Fruit fly (Drosophila melanogaster) whole organism, embryonic: Measurements from ENCODE around the gene CG33511.

Source experiments
- Asciz ChIP-seq: fragments of 200-800 bp; sonication (Bioruptor generic); optimal IDR thresholded peaks from 2 replicates; lab custom pipeline; 2017; ENCODE audit warnings: missing biosample characterization, mild to moderate bottlenecking, missing genetic modification characterization, missing genetic modification reagents
- Atf-2 ChIP-seq: fragments of 200-800 bp; sonication (Bioruptor generic); optimal IDR thresholded peaks from 2 replicates; lab custom pipeline; 2016; ENCODE audit warnings: missing biosample characterization, missing genetic modification characterization
- B-H1 ChIP-seq: fragments of 200-800 bp; sonication (Bioruptor generic); IDR thresholded peaks from 3 replicates; pipeline ENCODE4 v1.3.6; 2022; ENCODE audit warnings: missing biosample characterization, missing genetic modification characterization
- Bgb ChIP-seq: fragments of 200-800 bp; sonication (Bioruptor generic); IDR thresholded peaks from 2 replicates; pipeline ENCODE4 v1.3.6; 2022; ENCODE audit warnings: missing biosample characterization, missing genetic modification characterization; ENCODE audit not compliant: partially characterized antibody
- CG10979 ChIP-seq: fragments of 200-800 bp; sonication (Bioruptor generic); optimal IDR thresholded peaks from 2 replicates; lab custom pipeline; 2018; ENCODE audit warnings: missing biosample characterization, mild to moderate bottlenecking, missing genetic modification characterization, moderate library complexity
- CG11085 ChIP-seq: fragments of 200-800 bp; sonication (Bioruptor generic); IDR thresholded peaks from 2 replicates; pipeline ENCODE4 v1.3.6; 2022; ENCODE audit warnings: missing biosample characterization, missing genetic modification characterization
- CG12299 ChIP-seq: fragments of 200-800 bp; sonication (Bioruptor generic); optimal IDR thresholded peaks from 2 replicates; lab custom pipeline; 2018; ENCODE audit warnings: missing biosample characterization, mild to moderate bottlenecking, missing genetic modification characterization
- CG12769 ChIP-seq: fragments of 200-800 bp; sonication (Bioruptor generic); optimal IDR thresholded peaks from 2 replicates; lab custom pipeline; 2019; ENCODE audit warnings: missing biosample characterization, mild to moderate bottlenecking, missing genetic modification characterization, moderate library complexity
- CG14710 ChIP-seq: fragments of 200-800 bp; sonication (Bioruptor generic); optimal IDR thresholded peaks from 3 replicates; lab custom pipeline; 2019; ENCODE audit warnings: missing biosample characterization, mild to moderate bottlenecking, missing genetic modification characterization, moderate library complexity
- CG15601 ChIP-seq: fragments of 200-800 bp; sonication (Bioruptor generic); optimal IDR thresholded peaks from 3 replicates; lab custom pipeline; 2019; ENCODE audit warnings: missing biosample characterization, mild to moderate bottlenecking, missing genetic modification characterization, moderate library complexity
- CG1603 ChIP-seq: fragments of 200-800 bp; sonication (Bioruptor generic); optimal IDR thresholded peaks from 2 replicates; lab custom pipeline; 2019; ENCODE audit warnings: missing biosample characterization, mild to moderate bottlenecking, missing genetic modification characterization, moderate library complexity
- CG16779 ChIP-seq: fragments of 200-800 bp; sonication (Bioruptor generic); IDR thresholded peaks from 2 replicates; pipeline ENCODE4 v1.3.6; 2022; ENCODE audit warnings: missing biosample characterization, missing genetic modification characterization
- CG17186 ChIP-seq: fragments of 200-800 bp; sonication (Bioruptor generic); optimal IDR thresholded peaks from 3 replicates; lab custom pipeline; 2017; ENCODE audit warnings: missing biosample characterization, missing genetic modification reagents, missing genetic modification characterization
- CG17359 ChIP-seq: fragments of 200-800 bp; sonication (Bioruptor generic); optimal IDR thresholded peaks from 3 replicates; lab custom pipeline; 2018; ENCODE audit warnings: missing biosample characterization, mild to moderate bottlenecking, missing genetic modification characterization, moderate library complexity
- CG1792 ChIP-seq: fragments of 200-800 bp; sonication (Bioruptor generic); optimal IDR thresholded peaks from 2 replicates; lab custom pipeline; 2016; ENCODE audit warnings: missing biosample characterization, missing genetic modification characterization
- CG2875 ChIP-seq: fragments of 200-800 bp; sonication (Bioruptor generic); optimal IDR thresholded peaks from 2 replicates; lab custom pipeline; 2017; ENCODE audit warnings: missing biosample characterization, mild to moderate bottlenecking, missing genetic modification characterization, missing genetic modification reagents
- CG3726 ChIP-seq: fragments of 200-800 bp; sonication (Bioruptor generic); IDR thresholded peaks from 3 replicates; pipeline ENCODE4, ENCODE4 v1.3.6; 2022; ENCODE audit warnings: missing biosample characterization, missing genetic modification characterization
- CG3995 ChIP-seq: fragments of 200-800 bp; sonication (Bioruptor generic); optimal IDR thresholded peaks from 3 replicates; lab custom pipeline; 2016; ENCODE audit warnings: missing biosample characterization, missing genetic modification characterization
- CG43689 ChIP-seq: fragments of 200-800 bp; sonication (Bioruptor generic); IDR thresholded peaks from 2 replicates; pipeline ENCODE4 v1.3.6; 2022; ENCODE audit warnings: missing biosample characterization, missing genetic modification characterization
- CG7357 ChIP-seq: fragments of 200-800 bp; sonication (Bioruptor generic); IDR thresholded peaks from 3 replicates; pipeline ENCODE4 v1.3.6; 2022; ENCODE audit warnings: missing biosample characterization, missing genetic modification characterization
- CG7556 ChIP-seq: fragments of 200-800 bp; sonication (Bioruptor generic); optimal IDR thresholded peaks from 2 replicates; lab custom pipeline; 2017; ENCODE audit warnings: missing biosample characterization, mild to moderate bottlenecking, missing genetic modification characterization
- CG8388 ChIP-seq: fragments of 200-800 bp; sonication (Bioruptor generic); optimal IDR thresholded peaks from 2 replicates; lab custom pipeline; 2019; ENCODE audit warnings: missing biosample characterization, mild to moderate bottlenecking, missing genetic modification characterization, moderate library complexity
- CG9437 ChIP-seq: fragments of 200-800 bp; sonication (Bioruptor generic); optimal IDR thresholded peaks from 2 replicates; lab custom pipeline; 2018; ENCODE audit warnings: missing biosample characterization, mild to moderate bottlenecking, missing genetic modification characterization
- CG9876 ChIP-seq: fragments of 200-800 bp; sonication (Bioruptor generic); optimal IDR thresholded peaks from 2 replicates; lab custom pipeline; 2016; ENCODE audit warnings: missing biosample characterization, missing genetic modification characterization
- CoRest ChIP-seq: fragments of 200-800 bp; sonication (Bioruptor generic); optimal IDR thresholded peaks from 3 replicates; lab custom pipeline; 2018; ENCODE audit warnings: missing biosample characterization, mild to moderate bottlenecking, missing genetic modification characterization, moderate library complexity
- Fer3 ChIP-seq: fragments of 200-800 bp; sonication (Bioruptor generic); optimal IDR thresholded peaks from 2 replicates; lab custom pipeline; 2018; ENCODE audit warnings: missing biosample characterization, mild to moderate bottlenecking, missing genetic modification characterization, moderate library complexity
- H2.0 ChIP-seq: fragments of 200-800 bp; sonication (Bioruptor generic); IDR thresholded peaks from 2 replicates; pipeline ENCODE4 v1.3.6; 2022; ENCODE audit warnings: missing biosample characterization, missing genetic modification characterization
- Hr51 ChIP-seq, 2 experiments: fragments of 200-800 bp; sonication (Bioruptor generic); optimal IDR thresholded peaks; 2 replicates in 1 of 2; 3 replicates in 1 of 2; lab custom pipeline; 2016 to 2018; ENCODE audit warnings: missing biosample characterization in 2 of 2, missing genetic modification characterization in 2 of 2, mild to moderate bottlenecking in 1 of 2, moderate library complexity in 1 of 2
- Hr78 ChIP-seq, 2 experiments: fragments of 200-800 bp in 1 of 2; fragments of >200 bp in 1 of 2; sonication (Bioruptor generic) in 1 of 2; optimal IDR thresholded peaks; 2 replicates each; lab custom pipeline; 2017 to 2019; ENCODE audit warnings: missing biosample characterization in 2 of 2, missing genetic modification characterization in 2 of 2, mild to moderate bottlenecking in 1 of 2, moderate library complexity in 1 of 2
- MBD-R2 ChIP-seq: fragments of 200-800 bp; sonication (Bioruptor generic); IDR thresholded peaks from 2 replicates; pipeline ENCODE4 v1.3.6; 2022; ENCODE audit warnings: missing biosample characterization, missing genetic modification characterization
- NK7.1 ChIP-seq: fragments of 200-800 bp; sonication (Bioruptor generic); optimal IDR thresholded peaks from 3 replicates; lab custom pipeline; 2016; ENCODE audit warnings: missing biosample characterization, missing genetic modification characterization
- NfI ChIP-seq: fragments of 200-800 bp; sonication (Bioruptor generic); optimal IDR thresholded peaks from 3 replicates; lab custom pipeline; 2018; ENCODE audit warnings: missing biosample characterization, mild to moderate bottlenecking, missing genetic modification characterization, moderate library complexity
- Optix ChIP-seq: fragments of 200-800 bp; sonication (Bioruptor generic); IDR thresholded peaks from 3 replicates; pipeline ENCODE4 v1.3.6; 2022; ENCODE audit warnings: missing biosample characterization, missing genetic modification characterization
- Ptx1 ChIP-seq: fragments of 200-800 bp; sonication (Bioruptor generic); IDR thresholded peaks from 2 replicates; pipeline ENCODE4 v1.3.6; 2022; ENCODE audit warnings: missing biosample characterization, missing genetic modification characterization
- Scr ChIP-seq: fragments of 200-800 bp; sonication (Bioruptor generic); IDR thresholded peaks from 2 replicates; pipeline ENCODE4 v1.3.6; 2022; ENCODE audit warnings: missing biosample characterization, missing genetic modification characterization; ENCODE audit not compliant: partially characterized antibody
- Side ChIP-seq: fragments of 200-800 bp; sonication (Bioruptor generic); optimal IDR thresholded peaks from 2 replicates; lab custom pipeline; 2016; ENCODE audit warnings: missing biosample characterization, missing genetic modification characterization
- Taf1 ChIP-seq: fragments of 200-800 bp; sonication (Bioruptor generic); IDR thresholded peaks from 2 replicates; pipeline ENCODE4 v1.3.6; 2022; ENCODE audit warnings: missing biosample characterization, missing genetic modification characterization
- bab2 ChIP-seq: fragments of 200-800 bp; sonication (Bioruptor generic); optimal IDR thresholded peaks from 2 replicates; lab custom pipeline; 2016; ENCODE audit warnings: missing biosample characterization, missing genetic modification characterization
- fru ChIP-seq: fragments of >200 bp; optimal IDR thresholded peaks from 2 replicates; lab custom pipeline; 2017
- hth ChIP-seq: fragments of >200 bp; optimal IDR thresholded peaks from 2 replicates; lab custom pipeline; 2017; ENCODE audit warnings: inconsistent platforms
- lola ChIP-seq, 3 experiments: fragments of >200 bp in 2 of 3; fragments of 200-800 bp in 1 of 3; sonication (Bioruptor generic) in 1 of 3; optimal IDR thresholded peaks; 2 replicates each; lab custom pipeline; 2017 to 2019; ENCODE audit warnings: missing biosample characterization in 3 of 3, missing genetic modification characterization in 3 of 3, mild to moderate bottlenecking in 1 of 3, moderate library complexity in 1 of 3
- repo ChIP-seq: fragments of 200-800 bp; sonication (Bioruptor generic); optimal IDR thresholded peaks from 2 replicates; lab custom pipeline; 2016; ENCODE audit warnings: missing biosample characterization, missing genetic modification characterization
- shn ChIP-seq: fragments of 200-800 bp; sonication (Bioruptor generic); optimal IDR thresholded peaks from 3 replicates; lab custom pipeline; 2016; ENCODE audit warnings: missing biosample characterization, missing genetic modification characterization
- sna ChIP-seq: fragments of 200-800 bp; sonication (Bioruptor generic); IDR thresholded peaks from 2 replicates; pipeline ENCODE4 v1.3.6; 2022; ENCODE audit warnings: missing biosample characterization, missing genetic modification characterization; ENCODE audit not compliant: partially characterized antibody
- sob ChIP-seq: fragments of 200-800 bp; sonication (Bioruptor generic); IDR thresholded peaks from 2 replicates; pipeline ENCODE4 v1.3.6; 2022; ENCODE audit warnings: missing biosample characterization, missing genetic modification characterization
- trem ChIP-seq: fragments of 200-800 bp; optimal IDR thresholded peaks from 3 replicates; lab custom pipeline; 2019; ENCODE audit warnings: missing biosample characterization, mild to moderate bottlenecking, missing genetic modification characterization, moderate library complexity
- vnd ChIP-seq: fragments of 200-800 bp; sonication (Bioruptor generic); IDR thresholded peaks from 3 replicates; pipeline ENCODE4 v1.3.6; 2022; ENCODE audit warnings: missing biosample characterization, missing genetic modification characterization; ENCODE audit not compliant: partially characterized antibody
- zen2 ChIP-seq: fragments of 200-800 bp; sonication (Bioruptor generic); IDR thresholded peaks from 3 replicates; pipeline ENCODE4 v1.3.6; 2022; ENCODE audit warnings: missing biosample characterization, missing genetic modification characterization; ENCODE audit not compliant: partially characterized antibody

CG33511 gene

DNA sequence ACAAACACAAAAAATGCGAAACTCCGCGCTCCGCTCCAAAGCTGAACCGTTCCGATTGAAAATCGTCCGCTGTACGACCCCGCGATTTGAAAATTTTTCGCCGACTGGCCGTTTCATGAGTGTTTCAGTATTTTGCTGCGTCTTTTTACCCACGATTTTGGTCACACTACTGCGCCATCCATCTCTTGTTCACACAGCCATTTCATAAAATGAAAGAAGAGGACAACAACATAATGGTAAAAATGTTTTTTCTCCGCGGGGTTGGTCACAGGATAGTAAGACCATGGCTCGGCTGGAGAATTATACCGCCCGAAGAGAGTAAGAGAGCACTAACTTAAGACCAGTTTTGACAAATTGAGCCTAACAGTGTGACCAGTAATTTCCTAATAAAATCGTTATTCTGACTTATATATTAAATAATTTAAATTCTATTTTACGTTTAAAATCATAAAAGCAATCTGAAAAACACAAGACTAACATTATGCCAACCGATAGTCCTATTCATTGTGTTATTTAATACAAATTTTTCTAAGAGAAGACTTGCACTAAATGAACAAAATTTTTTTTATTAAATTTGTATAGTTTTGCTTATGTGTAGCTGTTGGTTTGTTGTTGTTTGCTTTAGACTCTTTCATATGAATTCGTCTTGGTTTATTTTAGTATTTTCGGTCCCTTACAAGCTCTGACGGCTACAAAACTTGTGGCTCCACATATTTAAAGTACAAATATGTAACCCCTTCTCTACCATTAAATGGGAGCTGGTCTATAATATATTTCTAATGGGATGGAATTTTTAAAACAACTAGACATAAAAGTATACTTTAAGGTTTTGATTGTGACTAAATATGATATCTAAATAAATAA, 30.2 kb downstream of the CG33511 start, which contains the start of gene CG42238 (continued):
- TF ChIP-seq vnd (no peak), Asciz (GFP tag; lab: Kevin White, UChicago) (no peak), CG12769 (peak; percentile 40), Bgb (GFP tag; lab: Robert Waterston, UW) (peak; percentile 54; the same call in 1 of the 2 replicates), Taf1 (GFP tag; lab: Robert Waterston, UW) (no peak), NfI (GFP tag; lab: Kevin White, UChicago) (no peak), CG3726 (no peak), trem (tag; lab: Kevin White, UChicago) (peak; percentile 10), lola (GFP tag; optimal IDR thresholded peaks at IDR 0.05; lab: Kevin White, UChicago) (no peak), CG7556 (GFP tag; lab: Kevin White, UChicago) (no peak), CG3995 (GFP tag; lab: Kevin White, UChicago) (peak; percentile 74), CG12299 (tag; lab: Kevin White, UChicago) (no peak), fru (lab: Kevin White, UChicago) (no peak), CG7357 (no peak), CG9437 (no peak), CG17359 (tag; lab: Kevin White, UChicago) (no peak), Side (GFP tag; lab: Kevin White, UChicago) (no peak), zen2 (GFP tag; lab: Robert Waterston, UW) (0 out of 3 replicates have a peak, but pooled peaks have one; percentile 16), sob (0 out of 2 replicates have a peak, but pooled peaks have one; percentile 41), CG17186 (peak; percentile 36), Optix (GFP tag; lab: Robert Waterston, UW) (no peak), bab2 (no peak), Ptx1 (GFP tag; lab: Robert Waterston, UW) (0 out of 2 replicates have a peak, but pooled peaks have one; percentile 12), CG9876 (GFP tag; lab: Kevin White, UChicago) (no peak), CG10979 (tag; lab: Kevin White, UChicago) (no peak), CG15601 (tag; lab: Kevin White, UChicago) (no peak), CG8388 (GFP tag; lab: Kevin White, UChicago) (no peak), B-H1 (no peak), H2.0 (GFP tag; lab: Robert Waterston, UW) (no peak), CG14710 (tag; lab: Kevin White, UChicago) (peak; percentile 57), NK7.1 (no peak), hth (no peak), Fer3 (tag; lab: Kevin White, UChicago) (no peak), CG1792 (no peak), repo (GFP tag; lab: Kevin White, UChicago) (peak; percentile 1), CG11085 (GFP tag; lab: Robert Waterston, UW) (no peak), Atf-2 (GFP tag; lab: Kevin White, UChicago) (no peak), sna (no peak), shn (GFP tag; lab: Kevin White, UChicago) (no peak), Hr51 (GFP tag; optimal IDR thresholded peaks at IDR 0.05; lab: Kevin White, UChicago) (no peak), Hr78 (GFP tag; optimal IDR thresholded peaks at IDR 0.05; lab: Kevin White, UChicago) (no peak), CoRest (peak; percentile 24), Scr (GFP tag; lab: Robert Waterston, UW) (peak; percentile 32; the same call in 1 of the 2 replicates), CG16779 (GFP tag; lab: Robert Waterston, UW) (0 out of 2 replicates have a peak, but pooled peaks have one; percentile 38), CG43689 (GFP tag; lab: Robert Waterston, UW) (no peak), CG1603 (peak; percentile 64), MBD-R2 (GFP tag; lab: Robert Waterston, UW) (0 out of 2 replicates have a peak, but pooled peaks have one; percentile 15), CG2875 (GFP tag; lab: Kevin White, UChicago) (peak; percentile 7)
